1 fruit fly cellular context compared by ENCODE assay signal in genomic region chr3R:25221203-25221807, dm6.
TF ChIP-seq lines count a peak whose summit lies in the region.

TSS of gene Alg9 (plus strand) at chr3R:25221589.

TF ChIP-seq in whole organism, embryonic, 481 proteins besides CTCF, POLR2A, EP300 and RAD21 (continued from another document):
- TF ChIP-seq PHDP (tag; optimal IDR thresholded peaks at IDR 0.05; lab: Kevin White, UChicago) (no peak), Doc2 (GFP tag; IDR thresholded peaks at IDR 0.05; lab: Robert Waterston, UW) (no peak), ems (GFP tag; optimal IDR thresholded peaks at IDR 0.05; lab: Kevin White, UChicago) (peak; percentile 16)
